Fruit fly (Drosophila melanogaster): ENCODE results near the gene for.

Gene for

dm6 chr2L:3587907-3588733 lies 68.6 kb downstream of the for start (continued):
- TF ChIP-seq Dbx (GFP tag; IDR thresholded peaks at IDR 0.05) (no peak), CG17361 (GFP tag; IDR thresholded peaks at IDR 0.05) (peak; percentile 92), CG11696 (GFP tag; IDR thresholded peaks at IDR 0.05) (peak; percentile 65), tio (GFP tag; optimal IDR thresholded peaks at IDR 0.05) (peak; percentile 68), CG15696 (tag; optimal IDR thresholded peaks at IDR 0.05) (peak; percentile 96), ATbp (GFP tag; optimal IDR thresholded peaks at IDR 0.05) (peak; percentile 79), Ravus (GFP tag; IDR thresholded peaks at IDR 0.05) (no peak), Hmx (GFP tag; optimal IDR thresholded peaks at IDR 0.05) (no peak), Hey (tag; optimal IDR thresholded peaks at IDR 0.05) (no peak), CG11247 (GFP tag; IDR thresholded peaks at IDR 0.05) (peak; percentile 52; the same call in 1 of the 2 replicates), BEAF-32 (GFP tag; optimal IDR thresholded peaks at IDR 0.05) (no peak), vvl (GFP tag; IDR thresholded peaks at IDR 0.05) (peak; percentile 91), eyg (GFP tag; optimal IDR thresholded peaks at IDR 0.05) (no peak), ttk (GFP tag; IDR thresholded peaks at IDR 0.05) (peak; percentile 84), sna (GFP tag; IDR thresholded peaks at IDR 0.05; ENCODE audit: partially characterized antibody) (no peak), H2.0 (GFP tag; IDR thresholded peaks at IDR 0.05) (peak; percentile 67; the same call in 1 of the 2 replicates), sug (tag; optimal IDR thresholded peaks at IDR 0.05) (peak; percentile 10), Hr39 (optimal IDR thresholded peaks at IDR 0.05) (no peak), CG6272 (GFP tag; IDR thresholded peaks at IDR 0.05) (peak; percentile 67), pnt (GFP tag; optimal IDR thresholded peaks at IDR 0.05) (no peak), ham (GFP tag; IDR thresholded peaks at IDR 0.05) (no peak), CG31441 (GFP tag; IDR thresholded peaks at IDR 0.05) (peak; percentile 92), pan (optimal IDR thresholded peaks at IDR 0.05) (no peak), pan (GFP tag; optimal IDR thresholded peaks at IDR 0.05 in 1 of 2, IDR thresholded peaks at IDR 0.05 in 1 of 2) (peak in 1 of 2 experiments; percentile 88), grn (GFP tag; optimal IDR thresholded peaks at IDR 0.05) (no peak), CG42726 (GFP tag; IDR thresholded peaks at IDR 0.05; ENCODE audit: partially characterized antibody) (no peak), CG12236 (GFP tag; optimal IDR thresholded peaks at IDR 0.05) (no peak), CG4854 (GFP tag; optimal IDR thresholded peaks at IDR 0.05) (no peak), wek (GFP tag; optimal IDR thresholded peaks at IDR 0.05) (no peak), CG14860 (GFP tag; IDR thresholded peaks at IDR 0.05; ENCODE audit: partially characterized antibody) (no peak), crp (GFP tag; optimal IDR thresholded peaks at IDR 0.05) (peak in 1 of 2 experiments; percentile 30), Sox100B (GFP tag; optimal IDR thresholded peaks at IDR 0.05) (peak; percentile 87), pb (GFP tag; optimal IDR thresholded peaks at IDR 0.05) (no peak), prd (optimal IDR thresholded peaks at IDR 0.05) (no peak), prd (GFP tag; IDR thresholded peaks at IDR 0.05) (peak; percentile 92), lab (GFP tag; optimal IDR thresholded peaks at IDR 0.05) (peak; percentile 63), CG4404 (GFP tag; IDR thresholded peaks at IDR 0.05) (peak; percentile 88), CG16813 (GFP tag; IDR thresholded peaks at IDR 0.05; ENCODE audit: partially characterized antibody) (no peak), HLH54F (GFP tag; optimal IDR thresholded peaks at IDR 0.05) (no peak), ab (GFP tag; optimal IDR thresholded peaks at IDR 0.05) (no peak), aop (GFP tag; IDR thresholded peaks at IDR 0.05) (no peak), CkIIα-i1 (GFP tag; IDR thresholded peaks at IDR 0.05) (no peak), CG10209 (GFP tag; optimal IDR thresholded peaks at IDR 0.05) (peak; percentile 75), Meics (GFP tag; optimal IDR thresholded peaks at IDR 0.05) (peak; percentile 28), da (GFP tag; optimal IDR thresholded peaks at IDR 0.05) (no peak), sd (tag; optimal IDR thresholded peaks at IDR 0.05) (no peak), CG8089 (GFP tag; optimal IDR thresholded peaks at IDR 0.05) (no peak), HmgZ (tag; optimal IDR thresholded peaks at IDR 0.05) (peak; percentile 36), lmd (GFP tag; IDR thresholded peaks at IDR 0.05) (peak; percentile 75), sima (GFP tag; optimal IDR thresholded peaks at IDR 0.05) (no peak), br (optimal IDR thresholded peaks at IDR 0.05) (no peak)
